Fruit fly (Drosophila melanogaster) S2 (cell line): ENCODE results near the gene Ugt301D1.

Experiments
- CG8478 ChIP-seq: fragments of >200 bp; optimal IDR thresholded peaks from 2 replicates; lab custom pipeline; 2018
- CTCF ChIP-seq, 2 experiments: fragments of >200 bp; optimal IDR thresholded peaks; 2 replicates each; lab custom pipeline; 2018

DNA sequence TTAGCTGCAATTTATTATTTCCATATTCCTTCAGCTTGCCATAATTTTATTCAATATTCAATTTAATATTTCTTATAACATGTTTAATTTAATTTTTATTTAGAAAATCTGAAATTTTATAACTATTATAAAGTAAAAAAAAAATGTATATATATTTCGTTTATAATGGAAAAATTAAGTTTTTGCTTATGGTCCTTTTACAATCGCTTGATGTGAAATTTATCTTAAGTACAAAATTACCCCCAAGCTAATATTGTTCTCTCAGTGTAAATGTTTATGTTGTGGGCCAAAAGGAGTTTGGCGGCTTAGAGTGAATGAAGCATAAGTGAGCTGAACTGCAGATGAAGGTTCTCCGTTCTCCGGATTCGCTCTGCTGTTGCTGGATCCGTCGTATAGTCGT lies 41.4 kb upstream of the Ugt301D1 start:
- no peak for TF ChIP-seq CG8478 (lab: Kevin White, UChicago)
- no peak for TF ChIP-seq CTCF (optimal IDR thresholded peaks at IDR 0.05; lab: Kevin White, UChicago)
